Worm (Caenorhabditis elegans): Measurements from ENCODE around the gene tbx-35.

DNA sequence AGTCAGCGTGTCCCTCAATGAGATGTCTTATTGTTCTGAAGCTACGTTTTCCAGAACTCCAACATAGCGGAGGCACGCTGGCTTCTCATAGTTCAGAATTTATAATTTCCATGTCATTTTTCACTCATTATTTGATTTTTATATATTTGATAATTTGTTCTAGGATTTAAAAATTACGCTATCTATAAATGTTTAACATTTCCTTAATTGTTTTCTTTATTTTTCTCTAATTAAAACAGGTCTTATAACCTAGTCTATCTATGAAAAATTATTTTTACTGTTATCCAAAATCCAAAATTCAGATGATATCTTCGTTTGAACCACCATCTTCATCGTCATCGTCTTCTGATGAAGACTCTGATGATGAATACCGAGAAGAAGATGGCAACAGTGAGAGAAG, 46.9 kb downstream of the tbx-35 start, which contains the start of gene F56D1.1:
- TF ChIP-seq sptf-1 (tag; optimal IDR thresholded peaks at IDR 0.05), result no peak
- no peak for TF ChIP-seq nhr-77 (tag; optimal IDR thresholded peaks at IDR 0.05)
- no peak for TF ChIP-seq pax-3 (tag; optimal IDR thresholded peaks at IDR 0.05)
